Worm (Caenorhabditis elegans) whole organism, late embryonic: ENCODE results near the gene ZK1010.4.

Experiments used
- F13H6.1 ChIP-seq: sonication (generic microtip); optimal IDR thresholded peaks from 2 replicates; lab custom pipeline; 2016; ENCODE audit warnings: missing genetic modification characterization, missing compliant biosample characterization
- K02D7.2 ChIP-seq: sonication (generic microtip); optimal IDR thresholded peaks from 2 replicates; lab custom pipeline; 2017; ENCODE audit warnings: mild to moderate bottlenecking, missing genetic modification characterization, missing compliant biosample characterization
- K09A11.1 ChIP-seq: sonication (generic microtip); optimal IDR thresholded peaks from 2 replicates; lab custom pipeline; 2017; ENCODE audit warnings: antibody characterized with exemption, mild to moderate bottlenecking, missing genetic modification characterization, missing compliant biosample characterization; ENCODE audit not compliant: insufficient read depth
- Y22D7AL.16 ChIP-seq: sonication (generic microtip); optimal IDR thresholded peaks from 2 replicates; lab custom pipeline; 2016; ENCODE audit warnings: missing genetic modification characterization, missing compliant biosample characterization
- ama-1 ChIP-seq: fragments of 150-350 bp; optimal IDR thresholded peaks from 2 replicates; lab custom pipeline; 2014
- ceh-18 ChIP-seq: sonication (generic microtip); optimal IDR thresholded peaks from 2 replicates; lab custom pipeline; 2016; ENCODE audit warnings: missing genetic modification characterization, missing compliant biosample characterization
- ceh-2 ChIP-seq: sonication (generic microtip); optimal IDR thresholded peaks from 2 replicates; lab custom pipeline; 2016; ENCODE audit warnings: missing genotype, missing genetic modification characterization, missing compliant biosample characterization
- ceh-22 ChIP-seq: sonication (generic microtip); optimal IDR thresholded peaks from 2 replicates; lab custom pipeline; 2017; ENCODE audit warnings: missing biosample characterization, missing genetic modification characterization
- ceh-24 ChIP-seq: sonication (generic microtip); optimal IDR thresholded peaks from 2 replicates; lab custom pipeline; 2016; ENCODE audit warnings: mild to moderate bottlenecking, missing genetic modification characterization, missing compliant biosample characterization
- ceh-30 ChIP-seq: fragments of 150-350 bp; optimal IDR thresholded peaks from 2 replicates; lab custom pipeline; 2014; ENCODE audit warnings: missing biosample characterization, missing genetic modification characterization
- ceh-34 ChIP-seq: sonication (generic microtip); optimal IDR thresholded peaks from 2 replicates; lab custom pipeline; 2016; ENCODE audit warnings: mild to moderate bottlenecking, missing genetic modification characterization, missing compliant biosample characterization
- ceh-45 ChIP-seq: fragments of 200-800 bp; sonication (Bioruptor generic); IDR thresholded peaks from 2 replicates; pipeline ENCODE4 v1.3.6; 2022; ENCODE audit warnings: missing genetic modification reagents, missing genetic modification characterization, missing compliant biosample characterization
- ceh-6 ChIP-seq: fragments of 200-800 bp; sonication (Bioruptor generic); optimal IDR thresholded peaks from 2 replicates; lab custom pipeline; 2018; ENCODE audit warnings: mild to moderate bottlenecking, missing genetic modification characterization, missing compliant biosample characterization
- che-1 ChIP-seq: sonication (generic microtip); optimal IDR thresholded peaks from 2 replicates; lab custom pipeline; 2016; ENCODE audit warnings: mild to moderate bottlenecking, missing genetic modification characterization, missing compliant biosample characterization
- elt-2 ChIP-seq: sonication (generic microtip); optimal IDR thresholded peaks from 2 replicates; lab custom pipeline; 2016; ENCODE audit warnings: missing genetic modification reagents, missing genetic modification characterization, missing compliant biosample characterization
- elt-4 ChIP-seq: sonication (generic microtip); optimal IDR thresholded peaks from 2 replicates; lab custom pipeline; 2016; ENCODE audit warnings: missing genetic modification characterization, missing compliant biosample characterization
- ets-4 ChIP-seq: sonication (generic microtip); optimal IDR thresholded peaks from 2 replicates; lab custom pipeline; 2016; ENCODE audit warnings: missing genetic modification characterization, missing compliant biosample characterization
- eyg-1 ChIP-seq: sonication (generic microtip); optimal IDR thresholded peaks from 2 replicates; lab custom pipeline; 2016; ENCODE audit warnings: missing genotype, missing genetic modification characterization, missing compliant biosample characterization
- fkh-10 ChIP-seq: fragments of 150-350 bp; optimal IDR thresholded peaks from 2 replicates; lab custom pipeline; 2014; ENCODE audit warnings: missing biosample characterization, missing genetic modification reagents, missing genetic modification characterization
- fkh-6 ChIP-seq: sonication (generic microtip); optimal IDR thresholded peaks from 2 replicates; lab custom pipeline; 2016; ENCODE audit warnings: missing genetic modification characterization, missing compliant biosample characterization
- gmeb-2 ChIP-seq: sonication (generic microtip); optimal IDR thresholded peaks from 2 replicates; lab custom pipeline; 2016; ENCODE audit warnings: missing genetic modification characterization, inconsistent platforms, missing compliant biosample characterization
- hlh-30 ChIP-seq: sonication (generic microtip); optimal IDR thresholded peaks from 2 replicates; lab custom pipeline; 2017; ENCODE audit warnings: antibody characterized with exemption, missing genetic modification characterization, missing compliant biosample characterization; ENCODE audit not compliant: insufficient read depth
- hlh-6 ChIP-seq: sonication (generic microtip); optimal IDR thresholded peaks from 2 replicates; lab custom pipeline; 2016; ENCODE audit warnings: missing genotype, missing genetic modification characterization, missing compliant biosample characterization
- lim-6 ChIP-seq: sonication (generic microtip); optimal IDR thresholded peaks from 2 replicates; lab custom pipeline; 2016; ENCODE audit warnings: missing genetic modification characterization, missing compliant biosample characterization
- lin-11 ChIP-seq: fragments of 200-800 bp; sonication (Bioruptor generic); optimal IDR thresholded peaks from 2 replicates; lab custom pipeline; 2018; ENCODE audit warnings: mild to moderate bottlenecking, missing genetic modification characterization, missing compliant biosample characterization
- mec-3 ChIP-seq: sonication (generic microtip); optimal IDR thresholded peaks from 2 replicates; lab custom pipeline; 2016; ENCODE audit warnings: borderline replicate concordance, missing genetic modification characterization, missing compliant biosample characterization
- nfya-1 ChIP-seq: sonication (generic microtip); optimal IDR thresholded peaks from 2 replicates; lab custom pipeline; 2017; ENCODE audit warnings: missing genetic modification characterization, mild to moderate bottlenecking, missing compliant biosample characterization, antibody characterized with exemption, moderate library complexity
- nhr-11 ChIP-seq: fragments of 150-350 bp; optimal IDR thresholded peaks from 2 replicates; lab custom pipeline; 2014; ENCODE audit warnings: missing biosample characterization, missing genetic modification characterization
- npax-4 ChIP-seq: sonication (generic microtip); optimal IDR thresholded peaks from 2 replicates; lab custom pipeline; 2016; ENCODE audit warnings: missing genetic modification characterization, missing compliant biosample characterization
- odd-2 ChIP-seq: sonication (generic microtip); optimal IDR thresholded peaks from 2 replicates; lab custom pipeline; 2017; ENCODE audit warnings: antibody characterized with exemption, mild to moderate bottlenecking, missing genetic modification characterization, missing compliant biosample characterization
- pat-9 ChIP-seq: fragments of 200-800 bp; sonication (Bioruptor generic); optimal IDR thresholded peaks from 2 replicates; lab custom pipeline; 2018; ENCODE audit warnings: mild to moderate bottlenecking, missing genetic modification characterization, moderate library complexity, missing compliant biosample characterization
- pax-1 ChIP-seq: fragments of 150-350 bp; optimal IDR thresholded peaks from 2 replicates; lab custom pipeline; 2014; ENCODE audit warnings: missing biosample characterization, missing genetic modification characterization
- pha-2 ChIP-seq: sonication (generic microtip); optimal IDR thresholded peaks from 2 replicates; lab custom pipeline; 2017; ENCODE audit warnings: mild to moderate bottlenecking, missing genetic modification characterization, missing compliant biosample characterization
- pros-1 ChIP-seq: fragments of 150-350 bp; optimal IDR thresholded peaks from 2 replicates; lab custom pipeline; 2014; ENCODE audit warnings: missing biosample characterization, missing genetic modification reagents, missing genetic modification characterization
- ref-2 ChIP-seq: sonication (generic microtip); optimal IDR thresholded peaks from 2 replicates; lab custom pipeline; 2016; ENCODE audit warnings: missing genetic modification characterization, missing compliant biosample characterization
- rnt-1 ChIP-seq: sonication (generic microtip); optimal IDR thresholded peaks from 2 replicates; lab custom pipeline; 2016; ENCODE audit warnings: missing genetic modification characterization, missing compliant biosample characterization
- sdc-2 ChIP-seq: sonication (generic microtip); optimal IDR thresholded peaks from 2 replicates; lab custom pipeline; 2016; ENCODE audit warnings: missing genotype, missing genetic modification characterization, missing compliant biosample characterization
- sox-2 ChIP-seq: fragments of 200-800 bp; sonication (Bioruptor generic); IDR thresholded peaks from 2 replicates; pipeline ENCODE4 v1.3.6; 2022; ENCODE audit warnings: missing genetic modification reagents, missing genetic modification characterization, missing compliant biosample characterization
- sox-4 ChIP-seq: sonication (generic microtip); optimal IDR thresholded peaks from 2 replicates; lab custom pipeline; 2017; ENCODE audit warnings: mild to moderate bottlenecking, missing genetic modification characterization, inconsistent platforms, missing compliant biosample characterization
- tbx-2 ChIP-seq: sonication (generic microtip); optimal IDR thresholded peaks from 2 replicates; lab custom pipeline; 2016; ENCODE audit warnings: missing genetic modification characterization, missing compliant biosample characterization
- unc-42 ChIP-seq: sonication (generic microtip); optimal IDR thresholded peaks from 2 replicates; lab custom pipeline; 2016; ENCODE audit warnings: missing genotype, missing genetic modification characterization, missing compliant biosample characterization
- unc-55 ChIP-seq: sonication (generic microtip); optimal IDR thresholded peaks from 2 replicates; lab custom pipeline; 2017; ENCODE audit warnings: missing biosample characterization, missing genetic modification reagents, missing genetic modification characterization
- unc-86 ChIP-seq: sonication (generic microtip); optimal IDR thresholded peaks from 2 replicates; lab custom pipeline; 2016; ENCODE audit warnings: missing genetic modification characterization, missing compliant biosample characterization
- ztf-16 ChIP-seq: sonication (generic microtip); optimal IDR thresholded peaks from 2 replicates; lab custom pipeline; 2017; ENCODE audit warnings: missing genetic modification characterization, missing compliant biosample characterization

The ZK1010.4 gene

DNA sequence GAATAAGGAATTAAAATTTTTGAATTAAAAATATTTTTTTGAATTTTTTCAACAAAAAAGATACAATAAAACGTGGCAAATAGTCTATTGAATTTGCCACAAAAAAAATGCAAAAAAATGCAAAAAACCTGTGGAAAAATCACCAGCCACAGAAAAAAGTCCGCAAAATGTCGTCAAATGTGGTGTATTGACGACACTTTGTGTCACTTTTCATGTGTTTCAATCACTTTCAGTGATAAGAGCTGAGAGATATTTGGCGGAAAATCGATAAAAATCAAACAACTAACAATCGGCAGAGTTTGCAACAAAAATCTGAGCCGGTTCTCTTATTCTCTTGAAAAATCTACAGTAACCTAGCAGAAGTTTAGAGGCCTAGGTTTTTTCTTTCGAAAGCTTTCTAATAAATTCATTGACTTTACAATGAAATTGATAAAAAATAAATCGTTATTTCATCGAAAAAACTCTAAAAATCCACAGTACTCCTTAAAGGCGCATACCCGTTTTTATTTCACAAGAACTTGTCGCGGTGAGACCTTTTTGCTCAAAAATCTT, 9.0 kb upstream of the ZK1010.4 start:
- TF ChIP-seq unc-55 (GFP tag; lab: Kevin White, UChicago) (peak; percentile 87), ceh-22 (tag; lab: Kevin White, UChicago) (no peak), ceh-34 (tag; lab: Kevin White, UChicago) (no peak), npax-4 (tag; lab: Kevin White, UChicago) (no peak), fkh-6 (tag; lab: Kevin White, UChicago) (no peak), nfya-1 (tag; lab: Kevin White, UChicago) (peak; percentile 31)

DNA sequence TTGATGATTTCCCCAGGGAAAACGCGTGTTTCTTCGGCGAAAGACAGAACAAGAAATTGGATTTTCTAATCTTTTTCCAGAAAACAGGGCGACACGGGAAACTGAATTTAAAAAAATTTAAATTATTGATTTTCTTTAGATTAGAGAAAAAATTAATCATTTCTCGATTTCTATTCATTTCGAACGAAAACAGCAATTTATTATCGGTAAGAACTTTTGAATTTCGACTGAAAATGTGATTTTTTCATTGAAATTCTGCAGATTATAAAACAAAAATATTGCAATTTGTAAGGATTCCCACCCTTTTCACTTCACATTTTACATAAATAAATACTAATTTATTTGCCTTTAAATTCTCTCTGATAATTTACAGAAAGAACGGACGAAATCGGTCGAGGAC, 8.5 kb upstream of the ZK1010.4 start, which contains the start of gene bckd-1A:
Gene bckd-1A (minus strand): TSS at position 101 of the 400 bp plus-strand sequence.
- TF ChIP-seq odd-2 (tag; lab: Kevin White, UChicago) (no peak), ztf-16 (tag; lab: Kevin White, UChicago) (no peak), ceh-18 (tag; lab: Kevin White, UChicago) (no peak), ceh-2 (tag; lab: Kevin White, UChicago) (no peak), ets-4 (tag; lab: Kevin White, UChicago) (no peak), ceh-6 (no peak), pax-1 (tag; lab: Kevin White, UChicago) (no peak), pha-2 (tag; lab: Kevin White, UChicago) (no peak), mec-3 (tag; lab: Kevin White, UChicago) (no peak), ref-2 (tag; lab: Kevin White, UChicago) (no peak), Y22D7AL.16 (tag; lab: Kevin White, UChicago) (no peak), sox-4 (no peak), ceh-30 (tag; lab: Kevin White, UChicago) (no peak), nfya-1 (tag; lab: Kevin White, UChicago) (no peak), hlh-30 (tag; lab: Kevin White, UChicago) (no peak), unc-55 (GFP tag; lab: Kevin White, UChicago) (no peak), ceh-45 (GFP tag; lab: Robert Waterston, UW) (no peak)

DNA sequence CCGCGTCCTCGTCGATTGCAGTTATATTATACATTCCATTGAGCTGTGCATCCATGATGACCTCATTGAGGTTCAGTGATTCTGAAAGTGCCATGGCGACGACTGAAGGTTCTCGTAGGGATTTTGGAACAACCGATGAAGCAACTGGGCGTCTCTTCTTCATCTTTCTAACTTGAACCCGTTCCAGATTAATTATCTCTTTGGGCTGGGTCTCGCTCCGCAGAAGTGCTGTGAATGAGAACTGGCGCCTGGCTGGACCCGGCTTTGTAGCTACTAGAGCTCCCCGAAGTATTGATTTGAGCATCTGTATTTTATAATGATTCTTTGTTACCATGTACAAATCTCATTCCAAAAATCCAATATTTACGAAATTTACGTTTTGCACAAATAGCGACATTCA, 3.3 kb upstream of the ZK1010.4 start, which contains the start of gene ZK1010.2:
Gene ZK1010.2 (minus strand): TSS at position 304 of the 400 bp plus-strand sequence.
- no peak for TF ChIP-seq pax-1 (tag; lab: Kevin White, UChicago)
- no peak for TF ChIP-seq ama-1
- no peak for TF ChIP-seq Y22D7AL.16 (tag; lab: Kevin White, UChicago)
- no peak for TF ChIP-seq lim-6 (tag; lab: Kevin White, UChicago)
- no peak for TF ChIP-seq F13H6.1 (tag; lab: Kevin White, UChicago)
- no peak for TF ChIP-seq hlh-6 (tag; lab: Kevin White, UChicago)

DNA sequence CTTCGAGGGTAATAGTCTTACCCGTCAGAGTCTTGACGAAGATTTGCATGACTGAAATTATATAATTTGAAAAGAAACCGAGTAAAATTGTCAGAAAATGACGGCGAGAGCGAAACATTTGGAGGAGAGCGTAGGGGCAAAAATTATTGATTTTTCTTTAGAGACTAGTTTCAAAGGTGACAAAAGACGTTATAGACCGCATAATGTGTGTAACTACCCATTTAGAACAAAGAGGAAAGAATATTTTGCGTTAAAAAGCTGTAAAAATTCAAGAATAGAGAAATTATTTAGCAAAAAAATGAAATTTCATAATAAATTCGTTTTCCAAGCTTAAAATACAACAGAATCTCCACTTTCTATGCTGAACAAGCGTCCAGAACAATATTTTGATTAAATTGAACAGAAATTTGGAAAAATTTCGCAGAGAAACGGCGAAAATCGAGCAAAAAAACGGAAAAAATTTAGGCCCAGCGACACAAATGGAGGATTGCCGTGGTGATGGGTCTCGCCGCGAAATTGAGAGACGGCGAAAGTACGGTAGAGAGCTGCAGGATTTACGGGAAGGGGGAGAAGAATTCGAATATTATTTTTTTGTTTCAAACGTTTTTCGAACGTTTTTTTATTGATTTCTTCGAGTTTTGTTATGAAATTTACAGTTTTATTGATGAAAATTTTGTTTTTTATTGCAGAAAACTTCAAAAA, 2.2 kb upstream of the ZK1010.4 start, which contains the start of the genes ubq-2 and frg-1:
Gene ubq-2 (minus strand): TSS at position 51 of the 702 bp plus-strand sequence.
Gene frg-1 (plus strand): TSS at position 690 of the 702 bp plus-strand sequence.
- TF ChIP-seq ama-1 = no peak
- no peak for TF ChIP-seq eyg-1 (tag; lab: Kevin White, UChicago)
- TF ChIP-seq hlh-6 (tag; lab: Kevin White, UChicago) = no peak
- no peak for TF ChIP-seq lim-6 (tag; lab: Kevin White, UChicago)
- TF ChIP-seq nhr-11 (tag; lab: Kevin White, UChicago) = no peak
- TF ChIP-seq sdc-2 (tag; lab: Kevin White, UChicago) = no peak
- TF ChIP-seq ceh-30 (tag; lab: Kevin White, UChicago) = no peak
- TF ChIP-seq ceh-24 (tag; lab: Kevin White, UChicago) = no peak
- TF ChIP-seq unc-55 (GFP tag; lab: Kevin White, UChicago) = no peak
- no peak for TF ChIP-seq unc-42
- no peak for TF ChIP-seq gmeb-2 (tag; lab: Kevin White, UChicago)
- TF ChIP-seq fkh-10 = no peak
- TF ChIP-seq rnt-1 (tag; lab: Kevin White, UChicago) = no peak
- no peak for TF ChIP-seq pros-1 (tag; lab: Kevin White, UChicago)
- TF ChIP-seq K09A11.1 = no peak
- TF ChIP-seq ceh-2 (tag; lab: Kevin White, UChicago) = no peak
- TF ChIP-seq unc-86 (tag; lab: Kevin White, UChicago) = no peak
- no peak for TF ChIP-seq lin-11 (tag; lab: Kevin White, UChicago)
- TF ChIP-seq odd-2 (tag; lab: Kevin White, UChicago) = no peak
- peak; percentile 17 for TF ChIP-seq elt-2 (tag; lab: Kevin White, UChicago)
- no peak for TF ChIP-seq sox-2 (GFP tag; lab: Robert Waterston, UW)
- no peak for TF ChIP-seq pat-9 (tag; lab: Kevin White, UChicago)
- no peak for TF ChIP-seq fkh-6 (tag; lab: Kevin White, UChicago)
- peak; percentile 0 for TF ChIP-seq ceh-34 (tag; lab: Kevin White, UChicago)
- no peak for TF ChIP-seq ceh-45 (GFP tag; lab: Robert Waterston, UW)
- peak; percentile 6 for TF ChIP-seq tbx-2 (tag; lab: Kevin White, UChicago)
- TF ChIP-seq che-1 (tag; lab: Kevin White, UChicago) = no peak
- TF ChIP-seq elt-4 (tag; lab: Kevin White, UChicago) = no peak
- TF ChIP-seq K02D7.2 (tag; lab: Kevin White, UChicago) = no peak
